Worm (Caenorhabditis elegans): ENCODE data around the gene ZK418.7.

- TF ChIP-seq tbx-11 (GFP tag; IDR thresholded peaks at IDR 0.05) (no peak), ama-1 (optimal IDR thresholded peaks at IDR 0.05) (no peak), hmg-4 (GFP tag; optimal IDR thresholded peaks at IDR 0.05) (no peak), B0310.2 (tag; optimal IDR thresholded peaks at IDR 0.05) (no peak), ceh-36 (tag; optimal IDR thresholded peaks at IDR 0.05) (no peak), scrt-1 (GFP tag; IDR thresholded peaks at IDR 0.05) (no peak), F13C5.2 (tag; optimal IDR thresholded peaks at IDR 0.05) (no peak), pes-1 (GFP tag; IDR thresholded peaks at IDR 0.05) (no peak), sea-1 (GFP tag; conservative IDR thresholded peaks at IDR 0.05) (no peak), flt-1 (GFP tag; IDR thresholded peaks at IDR 0.05) (no peak), ceh-13 (GFP tag; optimal IDR thresholded peaks at IDR 0.05) (no peak), hmbx-1 (tag; optimal IDR thresholded peaks at IDR 0.05) (no peak), ets-7 (tag; optimal IDR thresholded peaks at IDR 0.05) (no peak), aly-1 (tag; optimal IDR thresholded peaks at IDR 0.05) (no peak)
These were observed at the start of gene ZK418.7 for ce11 chrIII:7080689-7081088.
